Worm (Caenorhabditis elegans) whole organism, young adult: ENCODE results near the gene cif-1.

ENCODE experiments used
- B0336.3 ChIP-seq: fragments of 200-800 bp; sonication (Bioruptor generic); IDR thresholded peaks from 2 replicates; pipeline ENCODE4 v1.3.6; 2022; ENCODE audit warnings: missing genetic modification characterization, missing compliant biosample characterization
- F10E7.11 ChIP-seq: sonication (generic microtip); optimal IDR thresholded peaks from 2 replicates; lab custom pipeline; 2017; ENCODE audit warnings: mild to moderate bottlenecking, missing genetic modification characterization, moderate library complexity, missing compliant biosample characterization
- F49E8.2 ChIP-seq: sonication (generic microtip); optimal IDR thresholded peaks from 3 replicates; lab custom pipeline; 2017; ENCODE audit warnings: missing genetic modification characterization, mild to moderate bottlenecking, missing compliant biosample characterization, antibody characterized with exemption, moderate library complexity; ENCODE audit not compliant: insufficient read depth
- F57C9.4 ChIP-seq: sonication (generic microtip); optimal IDR thresholded peaks from 2 replicates; lab custom pipeline; 2017; ENCODE audit warnings: mild to moderate bottlenecking, missing genetic modification characterization, missing compliant biosample characterization
- T07F8.4 ChIP-seq: sonication (generic microtip); optimal IDR thresholded peaks from 2 replicates; lab custom pipeline; 2016; ENCODE audit warnings: mild to moderate bottlenecking, missing genetic modification characterization, moderate library complexity, missing compliant biosample characterization
- Y53G8AR.9 ChIP-seq: fragments of 200-800 bp; sonication (Bioruptor generic); conservative IDR thresholded peaks from 2 replicates; pipeline ENCODE4 v1.3.6; 2022; ENCODE audit warnings: missing genetic modification reagents, missing genetic modification characterization, missing compliant biosample characterization
- Y56A3A.18 ChIP-seq: fragments of 200-800 bp; sonication (Bioruptor generic); IDR thresholded peaks from 2 replicates; pipeline ENCODE4 v1.3.6; 2022; ENCODE audit warnings: missing genetic modification reagents, missing genetic modification characterization, missing compliant biosample characterization
- Y95B8A.8 ChIP-seq: fragments of 200-800 bp; sonication (Bioruptor generic); IDR thresholded peaks from 2 replicates; pipeline ENCODE4 v1.3.6; 2022; ENCODE audit warnings: missing genetic modification reagents, missing genetic modification characterization, missing compliant biosample characterization
- ZK185.1 ChIP-seq: sonication (generic microtip); optimal IDR thresholded peaks from 2 replicates; lab custom pipeline; 2016; ENCODE audit warnings: mild to moderate bottlenecking, missing genetic modification characterization, missing compliant biosample characterization; ENCODE audit not compliant: poor library complexity, severe bottlenecking
- ama-1 ChIP-seq, 3 experiments: fragments of 150-350 bp in 1 of 3; sonication (generic microtip) in 2 of 3; optimal IDR thresholded peaks; 2 replicates each; lab custom pipeline; 2014 to 2018; ENCODE audit warnings: missing biosample characterization in 2 of 3, missing genetic modification characterization in 2 of 3, missing genetic modification reagents in 2 of 3
- aptf-3 ChIP-seq: fragments of 200-800 bp; sonication (Bioruptor generic); IDR thresholded peaks from 2 replicates; pipeline ENCODE4 v1.3.6; 2022; ENCODE audit warnings: missing genetic modification characterization, missing compliant biosample characterization
- attf-5 ChIP-seq: fragments of 200-800 bp; sonication (Bioruptor generic); optimal IDR thresholded peaks from 2 replicates; lab custom pipeline; 2018; ENCODE audit warnings: mild to moderate bottlenecking, missing genetic modification characterization, missing compliant biosample characterization
- cebp-1 ChIP-seq, 2 experiments: fragments of 200-800 bp in 1 of 2; sonication (Bioruptor generic) in 1 of 2; sonication (generic microtip) in 1 of 2; IDR thresholded peaks in 1 of 2; optimal IDR thresholded peaks in 1 of 2; 2 replicates each; pipeline versions ENCODE4 v1.3.6 to Lab custom; 2017 to 2022; ENCODE audit warnings: missing compliant biosample characterization in 2 of 2, missing genetic modification characterization in 2 of 2, mild to moderate bottlenecking in 1 of 2, missing genetic modification reagents in 1 of 2, moderate library complexity in 1 of 2
- cebp-2 ChIP-seq: fragments of 200-800 bp; sonication (Bioruptor generic); IDR thresholded peaks from 2 replicates; pipeline ENCODE4 v1.3.6; 2022; ENCODE audit warnings: missing genetic modification characterization, missing compliant biosample characterization
- ceh-100 ChIP-seq: fragments of 200-800 bp; sonication (Bioruptor generic); IDR thresholded peaks from 2 replicates; pipeline ENCODE4 v1.3.6; 2022; ENCODE audit warnings: missing genetic modification reagents, missing genetic modification characterization, missing compliant biosample characterization
- ceh-79 ChIP-seq: sonication (generic microtip); optimal IDR thresholded peaks from 2 replicates; lab custom pipeline; 2017; ENCODE audit warnings: mild to moderate bottlenecking, missing genetic modification characterization, missing compliant biosample characterization
- die-1 ChIP-seq: sonication (generic microtip); optimal IDR thresholded peaks from 2 replicates; lab custom pipeline; 2016; ENCODE audit warnings: missing genotype, mild to moderate bottlenecking, missing genetic modification characterization, missing compliant biosample characterization
- dox-1 ChIP-seq: fragments of 200-800 bp; sonication (Bioruptor generic); IDR thresholded peaks from 2 replicates; pipeline ENCODE4 v1.3.6; 2022; ENCODE audit warnings: missing genetic modification reagents, missing genetic modification characterization, missing compliant biosample characterization
- ekl-4 ChIP-seq: fragments of 200-800 bp; sonication (Bioruptor generic); IDR thresholded peaks from 2 replicates; pipeline ENCODE4 v1.3.6; 2022; ENCODE audit warnings: missing genetic modification reagents, missing genetic modification characterization, missing compliant biosample characterization
- fkh-3 ChIP-seq: sonication (generic microtip); optimal IDR thresholded peaks from 2 replicates; lab custom pipeline; 2016; ENCODE audit warnings: mild to moderate bottlenecking, missing genetic modification characterization, missing compliant biosample characterization
- hlh-12 ChIP-seq: sonication (generic microtip); optimal IDR thresholded peaks from 2 replicates; lab custom pipeline; 2016; ENCODE audit warnings: missing genetic modification characterization, missing compliant biosample characterization
- hmg-1.2 ChIP-seq: fragments of 200-800 bp; sonication (Bioruptor generic); IDR thresholded peaks from 2 replicates; pipeline ENCODE4 v1.3.6; 2022; ENCODE audit warnings: missing genetic modification reagents, missing genetic modification characterization, missing compliant biosample characterization
- hmg-20 ChIP-seq: fragments of 200-800 bp; sonication (Bioruptor generic); IDR thresholded peaks from 2 replicates; pipeline ENCODE4 v1.3.6; 2022; ENCODE audit warnings: missing genetic modification reagents, missing genetic modification characterization, missing compliant biosample characterization
- hrde-1 ChIP-seq: sonication (generic microtip); optimal IDR thresholded peaks from 2 replicates; lab custom pipeline; 2016; ENCODE audit warnings: missing genetic modification characterization, mild to moderate bottlenecking, missing compliant biosample characterization, moderate library complexity, missing genotype, missing genetic modification reagents, borderline replicate concordance
- lin-26 ChIP-seq: fragments of 200-800 bp; sonication (Bioruptor generic); IDR thresholded peaks from 2 replicates; pipeline ENCODE4 v1.3.6; 2022; ENCODE audit warnings: missing genetic modification reagents, missing genetic modification characterization, missing compliant biosample characterization
- lir-1 ChIP-seq: fragments of 200-800 bp; sonication (Bioruptor generic); conservative IDR thresholded peaks from 2 replicates; pipeline ENCODE4 v1.3.6; 2022; ENCODE audit warnings: missing genetic modification reagents, missing genetic modification characterization, missing compliant biosample characterization
- lsl-1 ChIP-seq: fragments of 200-800 bp; sonication (Bioruptor generic); optimal IDR thresholded peaks from 2 replicates; lab custom pipeline; 2018; ENCODE audit warnings: mild to moderate bottlenecking, missing genetic modification characterization, moderate library complexity, missing compliant biosample characterization
- madf-6 ChIP-seq: fragments of 200-800 bp; sonication (Bioruptor generic); IDR thresholded peaks from 2 replicates; pipeline ENCODE4 v1.3.6; 2022; ENCODE audit warnings: missing genetic modification reagents, missing genetic modification characterization, missing compliant biosample characterization
- madf-8 ChIP-seq: fragments of 200-800 bp; sonication (Bioruptor generic); conservative IDR thresholded peaks from 2 replicates; pipeline ENCODE4 v1.3.6; 2022; ENCODE audit warnings: missing genetic modification reagents, missing genetic modification characterization, missing compliant biosample characterization
- mcd-1 ChIP-seq: fragments of 200-800 bp; sonication (Bioruptor generic); IDR thresholded peaks from 2 replicates; pipeline ENCODE4 v1.3.6; 2022; ENCODE audit warnings: missing genetic modification reagents, missing genetic modification characterization, missing compliant biosample characterization
- nfyb-1 ChIP-seq: fragments of 200-800 bp; sonication (Bioruptor generic); IDR thresholded peaks from 2 replicates; pipeline ENCODE4 v1.3.6; 2022; ENCODE audit warnings: missing genetic modification reagents, missing genetic modification characterization, missing compliant biosample characterization
- nhr-120 ChIP-seq: fragments of 200-800 bp; sonication (Bioruptor generic); IDR thresholded peaks from 2 replicates; pipeline ENCODE4 v1.3.6; 2022; ENCODE audit warnings: missing genetic modification characterization, missing compliant biosample characterization
- nhr-80 ChIP-seq: sonication (generic microtip); optimal IDR thresholded peaks from 2 replicates; lab custom pipeline; 2016; ENCODE audit warnings: missing genetic modification characterization, missing compliant biosample characterization
- rcor-1 ChIP-seq: fragments of 200-800 bp; sonication (Bioruptor generic); IDR thresholded peaks from 2 replicates; pipeline ENCODE4 v1.3.6; 2022; ENCODE audit warnings: missing genetic modification reagents, missing genetic modification characterization, missing compliant biosample characterization
- repo-1 ChIP-seq: sonication (generic microtip); optimal IDR thresholded peaks from 2 replicates; lab custom pipeline; 2017; ENCODE audit warnings: mild to moderate bottlenecking, missing genetic modification characterization, missing compliant biosample characterization
- snpc-3.4 ChIP-seq: sonication (generic microtip); optimal IDR thresholded peaks from 2 replicates; lab custom pipeline; 2017; ENCODE audit warnings: missing genetic modification characterization, mild to moderate bottlenecking, missing compliant biosample characterization, antibody characterized with exemption, moderate library complexity, missing genotype, missing genetic modification reagents
- tbp1 ChIP-seq: fragments of 200-800 bp; sonication (Bioruptor generic); optimal IDR thresholded peaks from 2 replicates; lab custom pipeline; 2018; ENCODE audit warnings: mild to moderate bottlenecking, missing genetic modification characterization, missing compliant biosample characterization
- zfh-2 ChIP-seq: fragments of 200-800 bp; sonication (Bioruptor generic); conservative IDR thresholded peaks from 2 replicates; pipeline ENCODE4 v1.3.6; 2022; ENCODE audit warnings: missing genetic modification reagents, missing genetic modification characterization, missing compliant biosample characterization
- zim-3 ChIP-seq: sonication (generic microtip); optimal IDR thresholded peaks from 2 replicates; lab custom pipeline; 2017; ENCODE audit warnings: mild to moderate bottlenecking, missing genetic modification characterization, moderate library complexity, missing compliant biosample characterization
- ztf-18 ChIP-seq: sonication (generic microtip); optimal IDR thresholded peaks from 2 replicates; lab custom pipeline; 2016; ENCODE audit warnings: missing genotype, mild to moderate bottlenecking, missing genetic modification characterization, missing compliant biosample characterization
- ztf-26 ChIP-seq: sonication (generic microtip); optimal IDR thresholded peaks from 2 replicates; lab custom pipeline; 2017; ENCODE audit warnings: missing genetic modification characterization, missing compliant biosample characterization
- ztf-28 ChIP-seq: fragments of 200-800 bp; sonication (Bioruptor generic); IDR thresholded peaks from 2 replicates; pipeline ENCODE4 v1.3.6; 2022; ENCODE audit warnings: missing genetic modification reagents, missing genetic modification characterization, missing compliant biosample characterization

The cif-1 gene

DNA sequence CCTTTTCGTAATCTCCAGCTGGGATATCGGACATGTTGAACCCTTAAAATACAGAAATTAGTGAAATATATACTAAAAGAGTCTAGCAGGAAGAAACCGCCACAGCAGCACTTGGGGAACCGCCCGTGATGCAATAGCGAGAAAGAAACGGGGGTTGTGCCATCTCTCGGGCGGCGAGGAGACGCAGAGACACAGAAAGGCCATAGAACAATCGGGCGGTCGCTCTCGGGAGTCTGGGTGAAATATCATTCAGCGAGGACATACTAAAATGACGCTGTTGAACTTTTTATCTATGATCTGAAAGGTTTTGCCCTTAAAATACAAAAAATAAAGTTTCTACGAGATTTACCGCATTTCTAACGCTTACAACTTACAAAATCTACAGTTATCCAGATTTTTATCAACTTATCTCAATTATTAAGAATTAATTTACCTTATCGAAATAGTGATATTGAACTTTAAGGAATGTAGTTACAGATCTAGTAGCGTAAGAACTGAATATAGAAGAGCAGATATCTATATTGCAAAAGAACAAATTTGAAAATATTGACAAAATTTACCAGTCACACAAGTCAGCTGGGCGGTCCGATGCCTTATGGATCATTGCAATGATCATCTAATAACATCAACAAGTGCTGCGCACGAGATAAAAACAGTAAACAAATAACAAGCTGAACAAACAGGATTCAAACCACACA lies 38.0 kb upstream of the cif-1 start, which contains the start of gene cyc-2.1 (continued):
- TF ChIP-seq lin-26 (GFP tag; lab: Robert Waterston, UW) (peak; percentile 66), ama-1 (optimal IDR thresholded peaks at IDR 0.05; lab: Kevin White, UChicago) (no peak), ama-1 (GFP tag; optimal IDR thresholded peaks at IDR 0.05; lab: Kevin White, UChicago) (peak; percentile 34 to 66), lir-1 (GFP tag; lab: Robert Waterston, UW) (no peak)

DNA sequence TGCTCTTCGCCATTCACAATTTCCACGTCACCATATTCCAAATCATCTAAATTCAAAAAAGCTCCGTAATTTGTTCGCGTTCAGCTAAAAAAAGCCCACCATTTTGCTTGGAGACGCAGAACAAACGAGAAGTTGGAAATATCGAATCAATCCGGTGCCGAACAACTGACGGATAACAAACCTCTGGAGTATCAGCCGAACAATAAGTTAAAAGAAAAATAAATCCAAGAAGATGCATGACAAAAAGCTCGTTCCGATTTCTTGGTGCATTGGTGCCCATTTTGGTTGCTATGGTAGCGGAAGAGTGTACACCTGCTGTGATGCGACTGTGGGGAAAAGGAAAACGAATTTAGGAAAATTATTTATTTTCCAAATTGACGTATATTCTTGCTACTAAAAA lies 37.0 kb upstream of the cif-1 start, which contains the start of gene tctn-1:
Gene tctn-1 (minus strand): TSS at position 280 of the 400 bp plus-strand sequence.
- TF ChIP-seq dox-1 (GFP tag; lab: Robert Waterston, UW) (0 out of 2 replicates have a peak, but pooled peaks have one; percentile 14), nhr-120 (GFP tag; lab: Robert Waterston, UW) (no peak), madf-6 (GFP tag; lab: Robert Waterston, UW) (peak; percentile 16; the same call in 1 of the 2 replicates), ceh-79 (tag; lab: Kevin White, UChicago) (no peak), F10E7.11 (tag; lab: Kevin White, UChicago) (peak; percentile 11), cebp-2 (GFP tag; lab: Robert Waterston, UW) (no peak), aptf-3 (no peak), Y56A3A.18 (GFP tag; lab: Robert Waterston, UW) (0 out of 2 replicates have a peak, but pooled peaks have one; percentile 38), hrde-1 (tag; lab: Kevin White, UChicago) (peak; percentile 51), attf-5 (GFP tag; lab: Kevin White, UChicago) (peak; percentile 17), F49E8.2 (tag; lab: Kevin White, UChicago) (peak; percentile 28), zfh-2 (GFP tag; lab: Robert Waterston, UW) (no peak), ama-1 (optimal IDR thresholded peaks at IDR 0.05; lab: Kevin White, UChicago) (peak; percentile 25), ama-1 (GFP tag; optimal IDR thresholded peaks at IDR 0.05; lab: Kevin White, UChicago) (peak in 1 of 2 experiments; percentile 51), repo-1 (tag; lab: Kevin White, UChicago) (peak; percentile 69), Y95B8A.8 (GFP tag; lab: Robert Waterston, UW) (0 out of 2 replicates have a peak, but pooled peaks have one; percentile 52), mcd-1 (GFP tag; lab: Robert Waterston, UW) (peak; percentile 23; the same call in 1 of the 2 replicates), ztf-28 (no peak), hmg-20 (no peak), lin-26 (GFP tag; lab: Robert Waterston, UW) (0 out of 2 replicates have a peak, but pooled peaks have one; percentile 24), snpc-3.4 (tag; lab: Kevin White, UChicago) (peak; percentile 11), hmg-1.2 (GFP tag; lab: Robert Waterston, UW) (peak; percentile 22; the same call in 1 of the 2 replicates), die-1 (tag; lab: Kevin White, UChicago) (no peak)

ce11 chrIV:4745422-4745821 lies 34.9 kb upstream of the cif-1 start, which contains the start of gene timm-17B.1:
timm-17B.1 (minus strand) TSS chrIV:4745492.
- TF ChIP-seq hlh-12 (tag; lab: Kevin White, UChicago) = no peak
- TF ChIP-seq aptf-3 = no peak
- 0 out of 2 replicates have a peak, but pooled peaks have one; percentile 68 for TF ChIP-seq nfyb-1 (GFP tag; lab: Robert Waterston, UW)
- TF ChIP-seq nhr-80 = peak; percentile 8
- TF ChIP-seq rcor-1 (GFP tag; lab: Robert Waterston, UW) = peak; percentile 63; the same call in 1 of the 2 replicates
- TF ChIP-seq tbp1 (GFP tag; lab: Kevin White, UChicago) = peak; percentile 9
- TF ChIP-seq ceh-100 = peak; percentile 39; the same call in 1 of the 2 replicates
- no peak for TF ChIP-seq ztf-26 (tag; lab: Kevin White, UChicago)
- TF ChIP-seq F57C9.4 (tag; lab: Kevin White, UChicago) = no peak
- 0 out of 2 replicates have a peak, but pooled peaks have one; percentile 50 for TF ChIP-seq B0336.3 (GFP tag; lab: Robert Waterston, UW)
- TF ChIP-seq ekl-4 (GFP tag; lab: Robert Waterston, UW) = 0 out of 2 replicates have a peak, but pooled peaks have one; percentile 58
- TF ChIP-seq cebp-1 (GFP tag; IDR thresholded peaks at IDR 0.05; lab: Robert Waterston, UW) = no peak
- TF ChIP-seq cebp-1 (tag; optimal IDR thresholded peaks at IDR 0.05; lab: Kevin White, UChicago) = peak; percentile 62
- TF ChIP-seq ztf-18 (tag; lab: Kevin White, UChicago) = peak; percentile 97
- TF ChIP-seq snpc-3.4 (tag; lab: Kevin White, UChicago) = peak; percentile 19
- 0 out of 2 replicates have a peak, but pooled peaks have one; percentile 62 for TF ChIP-seq Y53G8AR.9 (GFP tag; lab: Robert Waterston, UW)
- TF ChIP-seq fkh-3 (tag; lab: Kevin White, UChicago) = no peak
- peak; percentile 54 for TF ChIP-seq lsl-1 (GFP tag; lab: Kevin White, UChicago)
- peak; percentile 10; the same call in 1 of the 2 replicates for TF ChIP-seq madf-8 (GFP tag; lab: Robert Waterston, UW)
- TF ChIP-seq ZK185.1 (tag; lab: Kevin White, UChicago) = peak; percentile 49
- TF ChIP-seq zim-3 = no peak
- TF ChIP-seq T07F8.4 (tag; lab: Kevin White, UChicago) = no peak
